Worm (Caenorhabditis elegans): Measurements from ENCODE around the gene F20B6.10.

ce11 chrX:4248949-4249348, 32.0 kb upstream of the F20B6.10 start, which contains the start of gene hlh-13:
- TF ChIP-seq tbx-2 (tag; optimal IDR thresholded peaks at IDR 0.05), result no peak
- TF ChIP-seq Y22D7AL.16 (tag; optimal IDR thresholded peaks at IDR 0.05), result no peak
- TF ChIP-seq lin-11 (tag; optimal IDR thresholded peaks at IDR 0.05), result no peak
- TF ChIP-seq unc-42 (tag; optimal IDR thresholded peaks at IDR 0.05), result no peak
- no peak for TF ChIP-seq C08G9.2 (tag; optimal IDR thresholded peaks at IDR 0.05)
